Fruit fly (Drosophila melanogaster) S2 (cell line): Measurements from ENCODE around the gene ImpE2.

Experiments
- CG8478 ChIP-seq: fragments of >200 bp; optimal IDR thresholded peaks from 2 replicates; lab custom pipeline; 2018
- CTCF ChIP-seq, 2 experiments: fragments of >200 bp; optimal IDR thresholded peaks; 2 replicates each; lab custom pipeline; 2018

dm6 chr3L:3530588-3531264 lies 18.2 kb upstream of the ImpE2 start:
- no peak for TF ChIP-seq CG8478 (lab: Kevin White, UChicago)
- TF ChIP-seq CTCF (optimal IDR thresholded peaks at IDR 0.05; lab: Kevin White, UChicago) = no peak
